Worm (Caenorhabditis elegans) whole organism, L4 larva: ENCODE results near the gene K03B4.2.

Source experiments
- F10B5.3 ChIP-seq: sonication (generic microtip); optimal IDR thresholded peaks from 2 replicates; lab custom pipeline; 2016; ENCODE audit warnings: mild to moderate bottlenecking, missing genetic modification characterization, missing compliant biosample characterization
- F26F4.8 ChIP-seq: fragments of 200-800 bp; sonication (Bioruptor generic); conservative IDR thresholded peaks from 2 replicates; pipeline ENCODE4 v1.3.6; 2022; ENCODE audit warnings: missing genetic modification characterization, missing compliant biosample characterization
- T20F7.1 ChIP-seq: fragments of 200-800 bp; sonication (Bioruptor generic); optimal IDR thresholded peaks from 2 replicates; lab custom pipeline; 2018; ENCODE audit warnings: mild to moderate bottlenecking, missing genetic modification characterization, missing compliant biosample characterization
- Y48G9A.11 ChIP-seq: fragments of 200-800 bp; sonication (Bioruptor generic); IDR thresholded peaks from 2 replicates; pipeline ENCODE4 v1.3.6; 2022; ENCODE audit warnings: missing genetic modification reagents, missing genetic modification characterization, missing compliant biosample characterization
- aha-1 ChIP-seq: fragments of 150-350 bp; peaks from one replicate; lab custom pipeline; 2014; ENCODE audit warnings: missing biosample characterization, missing genetic modification characterization
- arid-1 ChIP-seq: fragments of 200-800 bp; sonication (Bioruptor generic); conservative IDR thresholded peaks from 2 replicates; pipeline ENCODE4 v1.3.6; 2022; ENCODE audit warnings: missing genetic modification reagents, missing genetic modification characterization, missing compliant biosample characterization
- ceh-20 ChIP-seq: fragments of 200-800 bp; sonication (Bioruptor generic); IDR thresholded peaks from 2 replicates; pipeline ENCODE4 v1.3.6; 2022; ENCODE audit warnings: missing genetic modification reagents, missing genetic modification characterization, missing compliant biosample characterization
- ceh-32 ChIP-seq: sonication (generic microtip); optimal IDR thresholded peaks from 2 replicates; lab custom pipeline; 2016; ENCODE audit warnings: mild to moderate bottlenecking, missing genetic modification characterization, missing compliant biosample characterization; ENCODE audit not compliant: poor library complexity
- ces-1 ChIP-seq: fragments of 150-350 bp; sonication (generic microtip); optimal IDR thresholded peaks from 4 replicates; lab custom pipeline; 2014; ENCODE audit warnings: missing biosample characterization, missing genetic modification reagents, missing genetic modification characterization
- daf-16 ChIP-seq, 3 experiments: sonication (generic microtip); optimal IDR thresholded peaks; 2 replicates each; lab custom pipeline; 2016 to 2017; ENCODE audit warnings: missing genetic modification characterization in 3 of 3, missing genetic modification reagents in 3 of 3, mild to moderate bottlenecking in 2 of 3, missing compliant biosample characterization in 2 of 3, missing biosample characterization in 1 of 3, moderate library complexity in 1 of 3
- dmd-6 ChIP-seq: fragments of 200-800 bp; sonication (Bioruptor generic); IDR thresholded peaks from 2 replicates; pipeline ENCODE4 v1.3.6; 2022; ENCODE audit warnings: missing genetic modification reagents, missing genetic modification characterization, missing compliant biosample characterization
- dpl-1 ChIP-seq: fragments of 150-350 bp; optimal IDR thresholded peaks from 2 replicates; lab custom pipeline; 2014; ENCODE audit warnings: missing biosample characterization, missing genetic modification reagents, missing genetic modification characterization
- duxl-1 ChIP-seq: sonication (generic microtip); optimal IDR thresholded peaks from 2 replicates; lab custom pipeline; 2016; ENCODE audit warnings: mild to moderate bottlenecking, missing genetic modification characterization, moderate library complexity, missing compliant biosample characterization; ENCODE audit not compliant: poor library complexity
- dve-1 ChIP-seq: sonication (generic microtip); optimal IDR thresholded peaks from 2 replicates; lab custom pipeline; 2017; ENCODE audit warnings: antibody characterized with exemption, mild to moderate bottlenecking, missing genetic modification characterization, missing compliant biosample characterization; ENCODE audit not compliant: insufficient read depth
- egl-43 ChIP-seq: fragments of 200-800 bp; sonication (Bioruptor generic); IDR thresholded peaks from 2 replicates; pipeline ENCODE4 v1.3.6; 2022; ENCODE audit warnings: missing genetic modification reagents, missing genetic modification characterization, missing compliant biosample characterization
- fkh-10 ChIP-seq: fragments of 150-350 bp; optimal IDR thresholded peaks from 2 replicates; lab custom pipeline; 2014; ENCODE audit warnings: missing biosample characterization, missing genetic modification reagents, missing genetic modification characterization
- hlh-30 ChIP-seq: sonication (generic microtip); optimal IDR thresholded peaks from 2 replicates; lab custom pipeline; 2017; ENCODE audit warnings: antibody characterized with exemption, mild to moderate bottlenecking, missing genetic modification characterization, missing compliant biosample characterization; ENCODE audit not compliant: insufficient read depth
- hmg-1.1 ChIP-seq: fragments of 200-800 bp; sonication (Bioruptor generic); IDR thresholded peaks from 2 replicates; pipeline ENCODE4 v1.3.6; 2022; ENCODE audit warnings: missing genetic modification reagents, missing genetic modification characterization, missing compliant biosample characterization
- jun-1 ChIP-seq: fragments of 150-350 bp; optimal IDR thresholded peaks from 2 replicates; lab custom pipeline; 2014; ENCODE audit warnings: missing biosample characterization, missing genetic modification reagents, missing genetic modification characterization
- lin-1 ChIP-seq: fragments of 200-800 bp; sonication (Bioruptor generic); IDR thresholded peaks from 2 replicates; pipeline ENCODE4 v1.3.6; 2022; ENCODE audit warnings: missing genetic modification reagents, missing genetic modification characterization, missing compliant biosample characterization
- lin-13 ChIP-seq: fragments of 150-350 bp; optimal IDR thresholded peaks from 2 replicates; lab custom pipeline; 2014; ENCODE audit warnings: missing biosample characterization, missing genetic modification reagents, missing genetic modification characterization
- lin-39 ChIP-seq: fragments of 150-350 bp; optimal IDR thresholded peaks from 2 replicates; lab custom pipeline; 2014; ENCODE audit warnings: missing biosample characterization, missing genetic modification reagents, missing genetic modification characterization
- mdl-1 ChIP-seq, 2 experiments: fragments of 150-350 bp in 1 of 2; sonication (generic microtip) in 1 of 2; optimal IDR thresholded peaks; 2 replicates each; lab custom pipeline; 2014 to 2017; ENCODE audit warnings: missing biosample characterization in 2 of 2, missing genetic modification characterization in 2 of 2
- mdt-29 ChIP-seq: fragments of 200-800 bp; sonication (Bioruptor generic); IDR thresholded peaks from 2 replicates; pipeline ENCODE4 v1.3.6; 2022; ENCODE audit warnings: missing genetic modification reagents, missing genetic modification characterization, missing compliant biosample characterization
- mxl-2 ChIP-seq: fragments of 200-800 bp; sonication (Bioruptor generic); conservative IDR thresholded peaks from 2 replicates; pipeline ENCODE4 v1.3.6; 2022; ENCODE audit warnings: missing genetic modification reagents, missing genetic modification characterization, missing compliant biosample characterization
- mxl-3 ChIP-seq: fragments of 200-800 bp; sonication (Bioruptor generic); optimal IDR thresholded peaks from 2 replicates; lab custom pipeline; 2018; ENCODE audit warnings: mild to moderate bottlenecking, missing genetic modification characterization, missing compliant biosample characterization
- nhr-10 ChIP-seq: fragments of 150-350 bp; optimal IDR thresholded peaks from 2 replicates; lab custom pipeline; 2014; ENCODE audit warnings: missing biosample characterization, missing genetic modification characterization
- nhr-102 ChIP-seq: sonication (generic microtip); optimal IDR thresholded peaks from 2 replicates; lab custom pipeline; 2016; ENCODE audit warnings: mild to moderate bottlenecking, missing genetic modification characterization, moderate library complexity, missing compliant biosample characterization
- nhr-237 ChIP-seq: sonication (generic microtip); optimal IDR thresholded peaks from 2 replicates; lab custom pipeline; 2017; ENCODE audit warnings: missing biosample characterization, missing genetic modification characterization
- nhr-28 ChIP-seq: fragments of 150-350 bp; optimal IDR thresholded peaks from 2 replicates; lab custom pipeline; 2014; ENCODE audit warnings: missing biosample characterization, missing genetic modification characterization
- nhr-42 ChIP-seq: fragments of 200-800 bp; sonication (Bioruptor generic); IDR thresholded peaks from 2 replicates; pipeline ENCODE4 v1.3.6; 2022; ENCODE audit warnings: missing genetic modification characterization, missing compliant biosample characterization
- nhr-76 ChIP-seq: fragments of 150-350 bp; optimal IDR thresholded peaks from 2 replicates; lab custom pipeline; 2014; ENCODE audit warnings: missing biosample characterization, missing genetic modification characterization
- pha-4 ChIP-seq, 2 experiments: fragments of 150-350 bp in 1 of 2; fragments of 200-800 bp in 1 of 2; sonication (Bioruptor generic) in 1 of 2; IDR thresholded peaks in 1 of 2; optimal IDR thresholded peaks in 1 of 2; 2 replicates each; pipeline versions ENCODE4 v1.3.6 to Lab custom; 2014 to 2022; ENCODE audit warnings: missing genetic modification characterization in 2 of 2, missing genetic modification reagents in 2 of 2, missing biosample characterization in 1 of 2, missing compliant biosample characterization in 1 of 2
- pqm-1 ChIP-seq: sonication (generic microtip); optimal IDR thresholded peaks from 2 replicates; lab custom pipeline; 2017; ENCODE audit warnings: missing biosample characterization, missing genetic modification characterization
- rbr-2 ChIP-seq: sonication (generic microtip); optimal IDR thresholded peaks from 2 replicates; lab custom pipeline; 2016; ENCODE audit warnings: missing genotype, missing genetic modification characterization, missing compliant biosample characterization
- skn-1 ChIP-seq: fragments of 150-350 bp; optimal IDR thresholded peaks from 2 replicates; lab custom pipeline; 2014; ENCODE audit warnings: missing biosample characterization, missing genetic modification characterization
- tra-1 ChIP-seq: fragments of 200-800 bp; sonication (Bioruptor generic); IDR thresholded peaks from 2 replicates; pipeline ENCODE4 v1.3.6; 2022; ENCODE audit warnings: missing genetic modification reagents, missing genetic modification characterization, missing compliant biosample characterization
- zfp-3 ChIP-seq: fragments of 200-800 bp; sonication (Bioruptor generic); conservative IDR thresholded peaks from 2 replicates; pipeline ENCODE4 v1.3.6; 2022; ENCODE audit warnings: missing genetic modification reagents, missing genetic modification characterization, missing compliant biosample characterization
- ztf-11 ChIP-seq: fragments of 150-350 bp; optimal IDR thresholded peaks from 2 replicates; lab custom pipeline; 2014; ENCODE audit warnings: missing biosample characterization, missing genetic modification characterization
- ztf-7 ChIP-seq: fragments of 150-350 bp; optimal IDR thresholded peaks from 2 replicates; lab custom pipeline; 2014; ENCODE audit warnings: missing biosample characterization, missing genetic modification characterization

Gene K03B4.2

DNA sequence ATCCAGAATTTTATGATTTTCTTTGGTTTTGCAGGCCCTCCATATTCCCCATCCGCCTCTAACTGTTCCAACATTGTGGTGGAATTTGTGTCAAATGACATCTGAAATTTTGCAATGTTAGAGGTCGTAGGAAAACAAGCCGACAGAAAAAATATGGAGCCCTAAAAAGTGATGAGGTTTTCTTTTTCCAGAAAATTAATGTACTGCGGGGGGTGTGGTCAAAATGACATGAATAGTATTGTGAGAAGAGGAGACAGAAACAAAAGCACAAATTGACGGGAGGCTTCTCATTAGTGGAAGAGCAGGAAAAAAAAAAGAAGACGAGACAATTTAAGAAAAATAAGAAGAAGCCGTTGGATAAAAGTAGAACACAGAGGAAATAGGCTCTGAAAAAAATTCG, 12.4 kb downstream of the K03B4.2 start, which contains the start of gene ZC266.1:
TSS of gene ZC266.1 (minus strand) at position 101 of the 400 bp plus-strand sequence.
- TF ChIP-seq jun-1 (tag; lab: Kevin White, UChicago) (no peak), ztf-11 (no peak), ztf-7 (tag; lab: Kevin White, UChicago) (no peak), T20F7.1 (no peak), mdt-29 (no peak), ceh-32 (tag; lab: Kevin White, UChicago) (no peak), nhr-76 (tag; lab: Kevin White, UChicago) (no peak), tra-1 (GFP tag; lab: Robert Waterston, UW) (no peak), lin-13 (no peak), arid-1 (GFP tag; lab: Robert Waterston, UW) (no peak), hmg-1.1 (no peak), egl-43 (GFP tag; lab: Robert Waterston, UW) (no peak), pha-4 (GFP tag; IDR thresholded peaks at IDR 0.05; lab: Robert Waterston, UW) (no peak), pha-4 (tag; optimal IDR thresholded peaks at IDR 0.05; lab: Kevin White, UChicago) (no peak), ceh-20 (GFP tag; lab: Robert Waterston, UW) (no peak), F26F4.8 (GFP tag; lab: Robert Waterston, UW) (no peak), hlh-30 (tag; lab: Kevin White, UChicago) (no peak), Y48G9A.11 (GFP tag; lab: Robert Waterston, UW) (no peak), duxl-1 (tag; lab: Kevin White, UChicago) (no peak)
- TF ChIP-seq, all 104 proteins: peak for 0

DNA sequence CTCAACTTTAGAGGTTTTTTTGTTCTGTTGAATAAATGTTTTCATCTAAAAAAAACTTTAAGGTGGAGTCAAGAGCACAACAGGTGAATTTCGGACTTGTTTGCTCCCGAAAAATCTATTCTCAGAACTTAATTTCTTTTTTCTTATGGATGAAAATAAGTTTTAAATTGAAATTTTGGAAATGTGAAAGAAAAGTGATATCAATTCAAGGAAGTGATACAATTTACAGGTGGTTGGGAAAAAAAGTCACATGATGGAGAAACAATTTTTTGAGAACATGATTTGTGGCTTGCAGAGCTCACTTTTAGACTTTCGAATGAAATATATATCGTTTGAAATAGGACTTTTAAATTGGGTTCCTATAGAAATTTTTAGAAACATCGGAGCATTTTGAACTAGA, 19.9 kb downstream of the K03B4.2 start:
- TF ChIP-seq zfp-3 (GFP tag; lab: Robert Waterston, UW) (no peak), mxl-2 (GFP tag; lab: Robert Waterston, UW) (no peak)

DNA sequence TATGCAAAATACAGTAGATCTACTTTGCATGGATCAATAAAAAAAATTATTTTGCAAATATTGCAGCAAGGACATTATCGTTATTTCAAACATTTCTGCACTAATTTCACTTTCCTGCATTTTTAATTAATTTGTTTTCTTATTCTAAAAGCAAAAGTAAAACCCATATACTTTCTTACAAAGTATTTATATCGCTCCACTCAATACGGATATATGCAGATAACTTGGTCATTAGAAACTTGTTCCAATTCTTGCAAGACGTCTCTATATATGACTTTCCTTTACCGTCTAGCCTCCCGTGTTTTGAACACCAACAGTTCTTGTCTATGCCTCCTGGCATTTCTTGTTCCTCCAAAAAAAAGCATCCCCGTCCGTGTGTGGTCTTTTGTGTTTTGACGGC, 22.7 kb downstream of the K03B4.2 start, which contains the start of gene oac-24:
TSS of gene oac-24 (plus strand) at position 301 of the 400 bp plus-strand sequence.
- TF ChIP-seq jun-1 (tag; lab: Kevin White, UChicago), result no peak
- no peak for TF ChIP-seq daf-16 (GFP tag; optimal IDR thresholded peaks at IDR 0.05; lab: Kevin White, UChicago)
- no peak for TF ChIP-seq daf-16 (tag; optimal IDR thresholded peaks at IDR 0.05; lab: Kevin White, UChicago)
- no peak for TF ChIP-seq nhr-237 (tag; lab: Kevin White, UChicago)
- no peak for TF ChIP-seq zfp-3 (GFP tag; lab: Robert Waterston, UW)
- no peak for TF ChIP-seq lin-39
- no peak for TF ChIP-seq mxl-3 (GFP tag; lab: Kevin White, UChicago)
- no peak for TF ChIP-seq nhr-10
- TF ChIP-seq nhr-42, result no peak
- TF ChIP-seq duxl-1 (tag; lab: Kevin White, UChicago), result no peak
- no peak for TF ChIP-seq dpl-1 (GFP tag; lab: Kevin White, UChicago)
- no peak for TF ChIP-seq skn-1 (tag; lab: Kevin White, UChicago)
- TF ChIP-seq ces-1, result no peak
- TF ChIP-seq nhr-102 (tag; lab: Kevin White, UChicago), result no peak
- TF ChIP-seq fkh-10 (GFP tag; lab: Kevin White, UChicago), result no peak
- TF ChIP-seq arid-1 (GFP tag; lab: Robert Waterston, UW), result no peak
- TF ChIP-seq F26F4.8 (GFP tag; lab: Robert Waterston, UW), result no peak
- no peak for TF ChIP-seq egl-43 (GFP tag; lab: Robert Waterston, UW)

DNA sequence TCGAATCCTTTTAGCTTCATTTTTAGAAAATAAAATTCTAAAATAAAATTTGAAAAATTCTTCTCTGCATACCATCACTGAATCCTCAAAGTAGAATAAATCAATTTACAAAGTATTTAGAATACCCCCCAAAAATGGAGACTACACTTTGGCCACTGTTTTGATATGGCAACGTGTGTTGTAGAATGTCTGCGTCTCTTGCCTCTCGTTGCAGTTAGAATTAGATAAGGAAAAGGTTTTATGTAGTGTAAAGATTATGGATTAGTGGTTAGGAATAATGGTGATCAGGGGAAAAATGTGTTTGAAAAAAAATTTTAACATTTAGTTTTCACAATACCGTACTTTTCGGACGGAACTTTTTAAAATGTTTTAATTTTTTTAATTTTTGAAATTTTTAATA, 32.2 kb downstream of the K03B4.2 start, which contains the start of gene prx-6:
TSS of gene prx-6 (minus strand) at position 129 of the 400 bp plus-strand sequence.
- TF ChIP-seq rbr-2 (tag; lab: Kevin White, UChicago) (no peak), mxl-3 (GFP tag; lab: Kevin White, UChicago) (peak; percentile 30), lin-1 (GFP tag; lab: Robert Waterston, UW) (no peak), aha-1 (tag; lab: Kevin White, UChicago) (peak; percentile 61), nhr-28 (tag; lab: Kevin White, UChicago) (peak; percentile 92), dve-1 (tag; lab: Kevin White, UChicago) (peak; percentile 75), dmd-6 (GFP tag; lab: Robert Waterston, UW) (peak; percentile 50), F10B5.3 (tag; lab: Kevin White, UChicago) (no peak), tra-1 (GFP tag; lab: Robert Waterston, UW) (no peak), pqm-1 (peak; percentile 56), arid-1 (GFP tag; lab: Robert Waterston, UW) (no peak), mdl-1 (tag; optimal IDR thresholded peaks at IDR 0.05; lab: Kevin White, UChicago) (peak in 1 of 2 experiments; percentile 29), T20F7.1 (no peak), daf-16 (GFP tag; optimal IDR thresholded peaks at IDR 0.05; lab: Kevin White, UChicago) (no peak), daf-16 (tag; optimal IDR thresholded peaks at IDR 0.05; lab: Kevin White, UChicago) (peak; percentile 35)
